Worm (Caenorhabditis elegans) whole organism, mixed stage, embryonic: ENCODE data around the gene ech-4.
A peak's percentile ranks its signal among the peaks of the same experiment; 100 is the strongest.

ENCODE experiments used
- M03D4.4 ChIP-seq: sonication (generic microtip); optimal IDR thresholded peaks from 2 replicates; lab custom pipeline; 2017; ENCODE audit warnings: mild to moderate bottlenecking, missing genetic modification characterization, missing compliant biosample characterization
- bed-3 ChIP-seq: fragments of 200-800 bp; sonication (Bioruptor generic); optimal IDR thresholded peaks from 3 replicates; lab custom pipeline; 2018; ENCODE audit warnings: mild to moderate bottlenecking, missing genetic modification characterization, moderate library complexity, missing compliant biosample characterization
- blmp-1 ChIP-seq: fragments of 150-350 bp; optimal IDR thresholded peaks from 2 replicates; lab custom pipeline; 2014; ENCODE audit warnings: missing biosample characterization, missing genetic modification characterization
- ceh-39 ChIP-seq: fragments of 150-350 bp; optimal IDR thresholded peaks from 2 replicates; lab custom pipeline; 2014; ENCODE audit warnings: missing biosample characterization, missing genetic modification characterization
- ceh-43 ChIP-seq: fragments of 200-800 bp; sonication (Bioruptor generic); optimal IDR thresholded peaks from 2 replicates; lab custom pipeline; 2018; ENCODE audit warnings: mild to moderate bottlenecking, missing genetic modification characterization, moderate library complexity, missing compliant biosample characterization
- ceh-83 ChIP-seq: fragments of 200-800 bp; sonication (Bioruptor generic); optimal IDR thresholded peaks from 2 replicates; lab custom pipeline; 2018; ENCODE audit warnings: mild to moderate bottlenecking, missing genetic modification characterization, missing compliant biosample characterization
- ces-1 ChIP-seq: fragments of 150-350 bp; optimal IDR thresholded peaks from 2 replicates; lab custom pipeline; 2014; ENCODE audit warnings: missing biosample characterization, missing genetic modification reagents, missing genetic modification characterization
- cnd-1 ChIP-seq: fragments of 200-800 bp; sonication (Bioruptor generic); optimal IDR thresholded peaks from 2 replicates; lab custom pipeline; 2018; ENCODE audit warnings: mild to moderate bottlenecking, missing genetic modification characterization, missing compliant biosample characterization
- drap-1 ChIP-seq: fragments of 200-800 bp; sonication (Bioruptor generic); optimal IDR thresholded peaks from 3 replicates; lab custom pipeline; 2018; ENCODE audit warnings: mild to moderate bottlenecking, missing genetic modification characterization, missing compliant biosample characterization
- elt-1 ChIP-seq: sonication (generic microtip); optimal IDR thresholded peaks from 2 replicates; lab custom pipeline; 2017; ENCODE audit warnings: missing genetic modification characterization, mild to moderate bottlenecking, missing compliant biosample characterization, antibody characterized with exemption, moderate library complexity, borderline replicate concordance; ENCODE audit not compliant: insufficient read depth
- elt-3 ChIP-seq: fragments of 150-350 bp; optimal IDR thresholded peaks from 2 replicates; lab custom pipeline; 2014; ENCODE audit warnings: missing biosample characterization, missing genetic modification characterization
- flh-1 ChIP-seq: fragments of 200-800 bp; sonication (Bioruptor generic); optimal IDR thresholded peaks from 2 replicates; lab custom pipeline; 2018; ENCODE audit warnings: mild to moderate bottlenecking, missing genetic modification characterization, moderate library complexity, missing compliant biosample characterization
- ham-2 ChIP-seq: fragments of 200-800 bp; sonication (Bioruptor generic); optimal IDR thresholded peaks from 2 replicates; lab custom pipeline; 2018; ENCODE audit warnings: mild to moderate bottlenecking, missing genetic modification characterization, missing compliant biosample characterization
- hlh-1 ChIP-seq: fragments of 150-350 bp; optimal IDR thresholded peaks from 2 replicates; lab custom pipeline; 2014; ENCODE audit warnings: missing biosample characterization, missing genetic modification reagents, missing genetic modification characterization
- lin-13 ChIP-seq: fragments of 150-350 bp; optimal IDR thresholded peaks from 2 replicates; lab custom pipeline; 2014; ENCODE audit warnings: missing biosample characterization, missing genetic modification characterization
- lin-32 ChIP-seq: fragments of 200-800 bp; sonication (Bioruptor generic); optimal IDR thresholded peaks from 2 replicates; lab custom pipeline; 2018; ENCODE audit warnings: mild to moderate bottlenecking, missing genetic modification characterization, missing compliant biosample characterization
- lsy-2 ChIP-seq: fragments of 150-350 bp; optimal IDR thresholded peaks from 2 replicates; lab custom pipeline; 2014; ENCODE audit warnings: missing biosample characterization, missing genetic modification characterization
- mab-5 ChIP-seq: fragments of 150-350 bp; optimal IDR thresholded peaks from 2 replicates; lab custom pipeline; 2014; ENCODE audit warnings: missing biosample characterization, missing genetic modification characterization
- mep-1 ChIP-seq: fragments of 150-350 bp; optimal IDR thresholded peaks from 2 replicates; lab custom pipeline; 2017; ENCODE audit warnings: missing biosample characterization, missing genetic modification reagents, missing genetic modification characterization, inconsistent platforms
- mls-2 ChIP-seq: sonication (generic microtip); optimal IDR thresholded peaks from 2 replicates; lab custom pipeline; 2016; ENCODE audit warnings: mild to moderate bottlenecking, missing genetic modification characterization, moderate library complexity, missing compliant biosample characterization
- nhr-12 ChIP-seq: fragments of 150-350 bp; optimal IDR thresholded peaks from 2 replicates; lab custom pipeline; 2014; ENCODE audit warnings: missing biosample characterization, missing genetic modification characterization
- nhr-2 ChIP-seq: fragments of 150-350 bp; optimal IDR thresholded peaks from 2 replicates; lab custom pipeline; 2014; ENCODE audit warnings: missing biosample characterization, missing genetic modification characterization
- nhr-237 ChIP-seq: fragments of 150-350 bp; optimal IDR thresholded peaks from 2 replicates; lab custom pipeline; 2014; ENCODE audit warnings: missing biosample characterization, missing genetic modification characterization
- nhr-28 ChIP-seq: fragments of 150-350 bp; optimal IDR thresholded peaks from 2 replicates; lab custom pipeline; 2014; ENCODE audit warnings: missing biosample characterization, missing genetic modification characterization
- nhr-76 ChIP-seq: sonication (generic microtip); optimal IDR thresholded peaks from 2 replicates; lab custom pipeline; 2017; ENCODE audit warnings: missing biosample characterization, missing genetic modification characterization
- pha-4 ChIP-seq: fragments of 150-350 bp; optimal IDR thresholded peaks from 2 replicates; lab custom pipeline; 2018; ENCODE audit warnings: missing biosample characterization, missing genetic modification reagents, missing genetic modification characterization
- sem-2 ChIP-seq: fragments of 200-800 bp; sonication (Bioruptor generic); optimal IDR thresholded peaks from 2 replicates; lab custom pipeline; 2018; ENCODE audit warnings: mild to moderate bottlenecking, missing genetic modification characterization, missing compliant biosample characterization
- snpc-4 ChIP-seq: fragments of 150-350 bp; optimal IDR thresholded peaks from 2 replicates; lab custom pipeline; 2014; ENCODE audit warnings: missing biosample characterization, missing genetic modification characterization
- sptf-1 ChIP-seq: sonication (generic microtip); optimal IDR thresholded peaks from 2 replicates; lab custom pipeline; 2017; ENCODE audit warnings: mild to moderate bottlenecking, missing genetic modification characterization, moderate library complexity, missing compliant biosample characterization
- tbx-8 ChIP-seq: fragments of 200-800 bp; sonication (Bioruptor generic); optimal IDR thresholded peaks from 2 replicates; lab custom pipeline; 2018; ENCODE audit warnings: mild to moderate bottlenecking, missing genetic modification characterization, moderate library complexity, missing compliant biosample characterization
- unc-120 ChIP-seq: sonication (generic microtip); optimal IDR thresholded peaks from 2 replicates; lab custom pipeline; 2017; ENCODE audit warnings: missing genetic modification characterization, missing compliant biosample characterization; ENCODE audit not compliant: poor library complexity, severe bottlenecking
- unc-39 ChIP-seq: fragments of 150-350 bp; optimal IDR thresholded peaks from 2 replicates; lab custom pipeline; 2014; ENCODE audit warnings: missing biosample characterization, missing genetic modification characterization
- unc-62 ChIP-seq: fragments of 150-350 bp; optimal IDR thresholded peaks from 2 replicates; lab custom pipeline; 2014; ENCODE audit warnings: missing biosample characterization, missing genetic modification reagents, missing genetic modification characterization
- zip-8 ChIP-seq: fragments of 150-350 bp; optimal IDR thresholded peaks from 2 replicates; lab custom pipeline; 2014; ENCODE audit warnings: missing biosample characterization, missing genetic modification characterization
- ztf-11 ChIP-seq: fragments of 150-350 bp; optimal IDR thresholded peaks from 2 replicates; lab custom pipeline; 2014; ENCODE audit warnings: missing biosample characterization, missing genetic modification characterization

ech-4 gene

DNA sequence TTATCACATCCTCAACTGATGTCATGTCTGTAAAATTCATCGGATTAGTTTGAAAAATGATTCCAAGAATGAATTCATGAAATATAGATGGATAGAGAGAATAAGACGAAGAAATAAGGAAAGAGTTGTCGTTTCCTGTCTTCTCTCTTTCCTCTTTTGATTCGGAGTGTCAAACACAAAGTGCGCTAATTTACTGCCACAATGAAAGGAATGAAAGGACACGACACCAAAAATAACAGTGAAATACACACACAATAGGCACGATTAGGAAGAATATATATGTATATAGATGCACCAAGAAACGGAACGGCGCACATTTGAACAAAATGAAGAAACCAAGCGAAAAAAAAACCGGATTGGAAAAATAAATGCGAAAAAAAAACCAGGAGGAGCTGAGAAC is 8.2 kb downstream of the ech-4 start, which contains the start of gene VM106R.1:
Gene VM106R.1, minus strand, starts transcription at position 101 of the 400 bp plus-strand sequence.
- TF ChIP-seq elt-1 (tag; lab: Kevin White, UChicago) (no peak), blmp-1 (tag; lab: Kevin White, UChicago) (no peak), flh-1 (no peak), unc-62 (GFP tag; lab: Kevin White, UChicago) (no peak), mab-5 (tag; lab: Kevin White, UChicago) (no peak), sem-2 (no peak), pha-4 (no peak), ceh-43 (GFP tag; lab: Kevin White, UChicago) (no peak), sptf-1 (no peak), ces-1 (GFP tag; lab: Kevin White, UChicago) (no peak), lin-32 (GFP tag; lab: Kevin White, UChicago) (no peak), lin-13 (no peak)

- TF ChIP-seq blmp-1 (tag; lab: Kevin White, UChicago) (no peak), cnd-1 (no peak), ceh-39 (tag; lab: Kevin White, UChicago) (no peak), bed-3 (no peak), snpc-4 (no peak), nhr-12 (tag; lab: Kevin White, UChicago) (no peak), lin-32 (GFP tag; lab: Kevin White, UChicago) (no peak), mab-5 (tag; lab: Kevin White, UChicago) (no peak), nhr-237 (no peak), ceh-43 (GFP tag; lab: Kevin White, UChicago) (no peak), zip-8 (tag; lab: Kevin White, UChicago) (no peak), nhr-28 (tag; lab: Kevin White, UChicago) (no peak), hlh-1 (tag; lab: Kevin White, UChicago) (no peak), elt-3 (tag; lab: Kevin White, UChicago) (no peak), ztf-11 (tag; lab: Kevin White, UChicago) (no peak), ceh-83 (GFP tag; lab: Kevin White, UChicago) (no peak), lin-13 (no peak)
Measured at ce11 chrII:10829572-10829971, 8.7 kb downstream of the ech-4 start.

DNA sequence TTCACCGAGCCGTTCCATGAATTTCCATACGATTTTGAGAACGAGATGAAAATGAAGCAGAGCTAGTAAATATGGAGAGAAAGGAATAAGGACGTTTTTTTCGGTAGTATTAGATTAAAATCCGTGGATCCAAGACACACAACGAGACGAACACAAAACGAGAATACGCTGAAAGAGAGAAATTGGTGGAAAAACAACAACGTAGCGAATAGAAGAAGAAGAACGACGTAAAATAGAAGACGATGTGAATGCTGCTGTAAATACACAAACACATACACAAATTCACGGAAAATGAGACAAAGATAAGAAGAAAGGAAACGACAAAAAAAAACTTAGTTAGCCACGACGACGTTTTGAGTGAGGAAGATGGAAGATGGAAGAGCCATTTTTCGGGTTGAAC is 13.9 kb downstream of the ech-4 start:
- TF ChIP-seq mep-1 (tag; lab: Kevin White, UChicago) (no peak), nhr-12 (tag; lab: Kevin White, UChicago) (no peak), hlh-1 (tag; lab: Kevin White, UChicago) (no peak)

DNA sequence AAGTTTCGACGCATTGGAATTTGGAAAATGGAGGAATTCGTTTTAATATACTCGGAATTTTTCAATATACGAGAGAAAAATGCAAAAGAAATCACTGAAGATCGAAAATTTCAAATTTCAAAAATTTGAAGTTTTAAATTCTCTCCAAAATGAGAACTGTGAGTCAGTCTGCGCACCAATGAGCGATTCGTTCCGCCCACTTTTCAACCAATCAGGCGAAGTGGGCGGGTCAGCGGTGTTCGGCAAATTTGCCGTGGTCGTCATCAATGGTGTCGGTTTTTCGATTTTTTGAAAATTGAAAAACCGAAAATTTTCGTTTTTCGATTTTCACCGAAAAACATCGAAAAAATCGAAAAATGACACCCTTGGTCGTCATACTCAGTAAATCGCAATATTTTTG is 17.7 kb downstream of the ech-4 start:
- TF ChIP-seq bed-3 = no peak
- TF ChIP-seq mab-5 (tag; lab: Kevin White, UChicago) = no peak
- TF ChIP-seq sem-2 = no peak
- TF ChIP-seq nhr-28 (tag; lab: Kevin White, UChicago) = no peak
- TF ChIP-seq flh-1 = no peak
- TF ChIP-seq lin-13 = no peak
- no peak for TF ChIP-seq ztf-11 (tag; lab: Kevin White, UChicago)
- no peak for TF ChIP-seq unc-120 (tag; lab: Kevin White, UChicago)
- no peak for TF ChIP-seq cnd-1
- no peak for TF ChIP-seq hlh-1 (tag; lab: Kevin White, UChicago)
- no peak for TF ChIP-seq ceh-43 (GFP tag; lab: Kevin White, UChicago)
- TF ChIP-seq nhr-2 (tag; lab: Kevin White, UChicago) = no peak
- TF ChIP-seq drap-1 = no peak
- TF ChIP-seq blmp-1 (tag; lab: Kevin White, UChicago) = no peak
- no peak for TF ChIP-seq tbx-8
- no peak for TF ChIP-seq nhr-76
- TF ChIP-seq, all 35 proteins: peak for 0

DNA sequence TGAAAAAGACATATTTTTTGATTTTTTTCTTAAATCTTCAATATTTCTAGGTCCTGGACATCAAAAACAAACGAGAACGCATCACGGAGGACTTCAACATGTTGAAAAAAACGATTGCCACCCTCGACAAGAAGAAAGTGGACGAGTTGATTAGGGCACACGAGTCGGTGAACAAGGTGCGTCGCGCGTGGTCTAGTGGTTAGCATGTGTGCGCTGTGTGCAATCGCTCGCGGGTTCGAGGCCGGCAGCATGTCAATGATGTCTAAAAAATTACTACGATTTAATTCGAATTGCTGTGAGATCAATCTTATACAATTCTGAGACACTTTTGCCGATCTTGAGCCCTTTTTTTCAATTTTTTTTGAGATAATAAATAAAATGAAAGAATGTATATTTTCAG is 19.2 kb downstream of the ech-4 start:
- peak; percentile 99 for TF ChIP-seq ceh-83 (GFP tag; lab: Kevin White, UChicago)
- no peak for TF ChIP-seq mab-5 (tag; lab: Kevin White, UChicago)
- TF ChIP-seq cnd-1 = peak; percentile 97
- TF ChIP-seq unc-120 (tag; lab: Kevin White, UChicago) = peak; percentile 84
- TF ChIP-seq mls-2 (tag; lab: Kevin White, UChicago) = peak; percentile 98
- peak; percentile 59 for TF ChIP-seq lsy-2
- TF ChIP-seq sptf-1 = peak; percentile 96
- peak; percentile 97 for TF ChIP-seq tbx-8
- no peak for TF ChIP-seq nhr-237
- TF ChIP-seq unc-62 (GFP tag; lab: Kevin White, UChicago) = peak; percentile 12
- no peak for TF ChIP-seq elt-3 (tag; lab: Kevin White, UChicago)
- no peak for TF ChIP-seq ces-1 (GFP tag; lab: Kevin White, UChicago)
- TF ChIP-seq lin-32 (GFP tag; lab: Kevin White, UChicago) = peak; percentile 90
- peak; percentile 63 for TF ChIP-seq nhr-28 (tag; lab: Kevin White, UChicago)
- no peak for TF ChIP-seq nhr-12 (tag; lab: Kevin White, UChicago)
- TF ChIP-seq ceh-43 (GFP tag; lab: Kevin White, UChicago) = peak; percentile 92
- TF ChIP-seq M03D4.4 (tag; lab: Kevin White, UChicago) = peak; percentile 95
- TF ChIP-seq nhr-76 = no peak
- TF ChIP-seq pha-4 = peak; percentile 83
- peak; percentile 83 for TF ChIP-seq flh-1
- TF ChIP-seq ceh-39 (tag; lab: Kevin White, UChicago) = peak; percentile 33
- TF ChIP-seq sem-2 = peak; percentile 94
- TF ChIP-seq ztf-11 (tag; lab: Kevin White, UChicago) = peak; percentile 49
- peak; percentile 23 for TF ChIP-seq mep-1 (tag; lab: Kevin White, UChicago)
- peak; percentile 91 for TF ChIP-seq ham-2
- peak; percentile 74 for TF ChIP-seq lin-13
- peak; percentile 82 for TF ChIP-seq bed-3
- TF ChIP-seq hlh-1 (tag; lab: Kevin White, UChicago) = peak; percentile 23
- peak; percentile 43 for TF ChIP-seq unc-39
- no peak for TF ChIP-seq nhr-2 (tag; lab: Kevin White, UChicago)
- peak; percentile 94 for TF ChIP-seq drap-1
- no peak for TF ChIP-seq zip-8 (tag; lab: Kevin White, UChicago)
- TF ChIP-seq elt-1 (tag; lab: Kevin White, UChicago) = no peak
- TF ChIP-seq blmp-1 (tag; lab: Kevin White, UChicago) = no peak
